Fruit fly (Drosophila melanogaster) whole organism, embryonic: ENCODE results near the gene NfI.

ENCODE experiments used
- Aef1 ChIP-seq: fragments of 200-800 bp; sonication (Bioruptor generic); IDR thresholded peaks from 3 replicates; pipeline ENCODE4 v1.3.6; 2022; ENCODE audit warnings: missing biosample characterization, missing genetic modification characterization
- Antp ChIP-seq: fragments of 200-800 bp; sonication (Bioruptor generic); optimal IDR thresholded peaks from 3 replicates; lab custom pipeline; 2016; ENCODE audit warnings: missing biosample characterization, missing genetic modification characterization
- Atf6 ChIP-seq: fragments of 200-800 bp; sonication (Bioruptor generic); IDR thresholded peaks from 2 replicates; pipeline ENCODE4 v1.3.6; 2022; ENCODE audit warnings: missing biosample characterization, missing genetic modification characterization
- CG11560 ChIP-seq: fragments of 200-800 bp; sonication (Bioruptor generic); IDR thresholded peaks from 3 replicates; pipeline ENCODE4 v1.3.6; 2022; ENCODE audit warnings: missing biosample characterization, missing genetic modification characterization
- CG12219 ChIP-seq: fragments of 200-800 bp; sonication (Bioruptor generic); optimal IDR thresholded peaks from 3 replicates; lab custom pipeline; 2018; ENCODE audit warnings: missing biosample characterization, mild to moderate bottlenecking, missing genetic modification characterization
- CG12744 ChIP-seq: fragments of 200-800 bp; sonication (Bioruptor generic); optimal IDR thresholded peaks from 2 replicates; lab custom pipeline; 2016; ENCODE audit warnings: missing biosample characterization, missing genetic modification characterization
- CG14050 ChIP-seq: fragments of 200-800 bp; sonication (Bioruptor generic); IDR thresholded peaks from 3 replicates; pipeline ENCODE4 v1.3.6; 2022; ENCODE audit warnings: missing biosample characterization, missing genetic modification characterization
- CG14441 ChIP-seq: fragments of 200-800 bp; sonication (Bioruptor generic); IDR thresholded peaks from 2 replicates; pipeline ENCODE4 v1.3.6; 2022; ENCODE audit warnings: missing biosample characterization, missing genetic modification characterization
- CG17361 ChIP-seq: fragments of 200-800 bp; sonication (Bioruptor generic); IDR thresholded peaks from 3 replicates; pipeline ENCODE4 v1.3.6; 2022; ENCODE audit warnings: missing biosample characterization, missing genetic modification characterization
- CG17802 ChIP-seq: fragments of 200-800 bp; sonication (Bioruptor generic); optimal IDR thresholded peaks from 2 replicates; lab custom pipeline; 2018; ENCODE audit warnings: missing biosample characterization, mild to moderate bottlenecking, missing genetic modification characterization, moderate library complexity
- CG17912 ChIP-seq: fragments of 200-800 bp; sonication (Bioruptor generic); optimal IDR thresholded peaks from 2 replicates; lab custom pipeline; 2018; ENCODE audit warnings: missing biosample characterization, mild to moderate bottlenecking, missing genetic modification characterization
- CG18619 ChIP-seq: fragments of 200-800 bp; sonication (Bioruptor generic); optimal IDR thresholded peaks from 3 replicates; lab custom pipeline; 2017; ENCODE audit warnings: missing biosample characterization, mild to moderate bottlenecking, missing genetic modification characterization
- CG2875 ChIP-seq: fragments of 200-800 bp; sonication (Bioruptor generic); optimal IDR thresholded peaks from 2 replicates; lab custom pipeline; 2017; ENCODE audit warnings: missing biosample characterization, mild to moderate bottlenecking, missing genetic modification characterization, missing genetic modification reagents
- CG31441 ChIP-seq: fragments of 200-800 bp; sonication (Bioruptor generic); IDR thresholded peaks from 2 replicates; pipeline ENCODE4 v1.3.6; 2022; ENCODE audit warnings: missing biosample characterization, missing genetic modification characterization
- CG32532 ChIP-seq: fragments of 200-800 bp; sonication (Bioruptor generic); IDR thresholded peaks from 2 replicates; pipeline ENCODE4 v1.3.6; 2022; ENCODE audit warnings: missing biosample characterization, missing genetic modification characterization
- CG32772 ChIP-seq: fragments of 200-800 bp; sonication (Bioruptor generic); IDR thresholded peaks from 2 replicates; pipeline ENCODE4 v1.3.6; 2022; ENCODE audit warnings: missing biosample characterization, missing genetic modification characterization
- CG33557 ChIP-seq: fragments of 200-800 bp; sonication (Bioruptor generic); optimal IDR thresholded peaks from 2 replicates; lab custom pipeline; 2019; ENCODE audit warnings: missing biosample characterization, mild to moderate bottlenecking, missing genetic modification characterization, moderate library complexity
- CG34422 ChIP-seq: fragments of 200-800 bp; sonication (Bioruptor generic); IDR thresholded peaks from 3 replicates; pipeline ENCODE4 v1.3.6; 2022; ENCODE audit warnings: missing biosample characterization, missing genetic modification characterization
- CG5180 ChIP-seq: fragments of 200-800 bp; sonication (Bioruptor generic); optimal IDR thresholded peaks from 3 replicates; lab custom pipeline; 2017; ENCODE audit warnings: missing biosample characterization, missing genetic modification characterization, mild to moderate bottlenecking, moderate library complexity, missing genetic modification reagents
- CG8478 ChIP-seq: fragments of >200 bp; optimal IDR thresholded peaks from 2 replicates; lab custom pipeline; 2018
- CG8765 ChIP-seq: fragments of 200-800 bp; sonication (Bioruptor generic); IDR thresholded peaks from 2 replicates; pipeline ENCODE4 v1.3.6; 2022; ENCODE audit warnings: missing biosample characterization, missing genetic modification characterization
- Dip3 ChIP-seq: fragments of 200-800 bp; sonication (Bioruptor generic); optimal IDR thresholded peaks from 3 replicates; lab custom pipeline; 2016; ENCODE audit warnings: missing biosample characterization, missing genetic modification characterization
- Doc3 ChIP-seq: fragments of 200-800 bp; sonication (Bioruptor generic); IDR thresholded peaks from 3 replicates; pipeline ENCODE4 v1.3.6; 2022; ENCODE audit warnings: missing biosample characterization, missing genetic modification characterization; ENCODE audit not compliant: partially characterized antibody
- Fer3 ChIP-seq: fragments of 200-800 bp; sonication (Bioruptor generic); optimal IDR thresholded peaks from 2 replicates; lab custom pipeline; 2018; ENCODE audit warnings: missing biosample characterization, mild to moderate bottlenecking, missing genetic modification characterization, moderate library complexity
- Hr39 ChIP-seq: fragments of >200 bp; optimal IDR thresholded peaks from 2 replicates; lab custom pipeline; 2017
- Nf-YC ChIP-seq: fragments of 200-800 bp; optimal IDR thresholded peaks from 3 replicates; lab custom pipeline; 2019; ENCODE audit warnings: missing biosample characterization, mild to moderate bottlenecking, missing genetic modification characterization, moderate library complexity
- Rfx ChIP-seq: fragments of 200-800 bp; sonication (Bioruptor generic); IDR thresholded peaks from 2 replicates; pipeline ENCODE4 v1.3.6; 2022; ENCODE audit warnings: missing biosample characterization, missing genetic modification characterization
- TFAM ChIP-seq: fragments of 200-800 bp; sonication (Bioruptor generic); optimal IDR thresholded peaks from 2 replicates; lab custom pipeline; 2017; ENCODE audit warnings: missing biosample characterization, missing genetic modification characterization, inconsistent platforms
- Usf ChIP-seq: fragments of 200-800 bp; sonication (Bioruptor generic); optimal IDR thresholded peaks from 2 replicates; lab custom pipeline; 2017; ENCODE audit warnings: missing genotype, missing biosample characterization, missing genetic modification characterization
- YL-1 ChIP-seq: fragments of 200-800 bp; sonication (Bioruptor generic); optimal IDR thresholded peaks from 3 replicates; lab custom pipeline; 2017; ENCODE audit warnings: missing biosample characterization, mild to moderate bottlenecking, missing genetic modification characterization
- abd-A ChIP-seq: fragments of 200-800 bp; sonication (Bioruptor generic); optimal IDR thresholded peaks from 3 replicates; lab custom pipeline; 2019; ENCODE audit warnings: missing biosample characterization, mild to moderate bottlenecking, missing genetic modification characterization, moderate library complexity
- ap ChIP-seq: fragments of 200-800 bp; sonication (Bioruptor generic); IDR thresholded peaks from 2 replicates; pipeline ENCODE4 v1.3.6; 2022; ENCODE audit warnings: missing biosample characterization, missing genetic modification characterization
- ara ChIP-seq: fragments of 200-800 bp; sonication (Bioruptor generic); IDR thresholded peaks from 2 replicates; pipeline ENCODE4 v1.3.6; 2022; ENCODE audit warnings: missing biosample characterization, missing genetic modification characterization
- caup ChIP-seq: fragments of 200-800 bp; sonication (Bioruptor generic); optimal IDR thresholded peaks from 3 replicates; lab custom pipeline; 2017; ENCODE audit warnings: missing biosample characterization, mild to moderate bottlenecking, missing genetic modification characterization, moderate library complexity; ENCODE audit not compliant: severe bottlenecking
- dati ChIP-seq: fragments of 200-800 bp; sonication (Bioruptor generic); IDR thresholded peaks from 2 replicates; pipeline ENCODE4 v1.3.6; 2022; ENCODE audit warnings: missing biosample characterization, missing genetic modification characterization
- dimm ChIP-seq: fragments of 200-800 bp; sonication (Bioruptor generic); IDR thresholded peaks from 2 replicates; pipeline ENCODE4 v1.3.6; 2022; ENCODE audit warnings: missing biosample characterization, missing genetic modification characterization
- en ChIP-seq: fragments of 200-800 bp; sonication (Bioruptor generic); optimal IDR thresholded peaks from 2 replicates; lab custom pipeline; 2016; ENCODE audit warnings: missing biosample characterization, missing genetic modification characterization
- ewg ChIP-seq: fragments of 200-800 bp; sonication (Bioruptor generic); optimal IDR thresholded peaks from 3 replicates; lab custom pipeline; 2017; ENCODE audit warnings: mild to moderate bottlenecking, missing biosample characterization, missing genetic modification reagents, missing genetic modification characterization
- fd64A ChIP-seq: fragments of 200-800 bp; sonication (Bioruptor generic); optimal IDR thresholded peaks from 3 replicates; lab custom pipeline; 2018; ENCODE audit warnings: missing biosample characterization, mild to moderate bottlenecking, missing genetic modification characterization
- gem ChIP-seq: fragments of 200-800 bp; sonication (Bioruptor generic); optimal IDR thresholded peaks from 2 replicates; lab custom pipeline; 2019; ENCODE audit warnings: missing biosample characterization, mild to moderate bottlenecking, missing genetic modification characterization, moderate library complexity
- kah ChIP-seq: fragments of 200-800 bp; sonication (Bioruptor generic); optimal IDR thresholded peaks from 2 replicates; lab custom pipeline; 2018; ENCODE audit warnings: missing biosample characterization, mild to moderate bottlenecking, missing genetic modification characterization
- knrl ChIP-seq: fragments of 200-800 bp; sonication (Bioruptor generic); IDR thresholded peaks from 3 replicates; pipeline ENCODE4 v1.3.6; 2022; ENCODE audit warnings: missing biosample characterization, missing genetic modification characterization; ENCODE audit not compliant: partially characterized antibody
- lov ChIP-seq, 2 experiments: fragments of 200-800 bp in 1 of 2; fragments of >200 bp in 1 of 2; sonication (Bioruptor generic) in 1 of 2; IDR thresholded peaks in 1 of 2; optimal IDR thresholded peaks in 1 of 2; 2 replicates in 1 of 2; 3 replicates in 1 of 2; pipeline versions ENCODE4 v1.3.6 to Lab custom; 2017 to 2022; ENCODE audit warnings: missing biosample characterization in 1 of 2, missing genetic modification characterization in 1 of 2
- pan ChIP-seq, 4 experiments: fragments of >200 bp in 3 of 4; fragments of 200-800 bp in 1 of 4; sonication (Bioruptor generic) in 1 of 4; optimal IDR thresholded peaks in 3 of 4; IDR thresholded peaks in 1 of 4; 2 replicates each; pipeline versions ENCODE4 v1.3.6 to Lab custom; 2017 to 2022; ENCODE audit warnings: missing biosample characterization in 2 of 4, missing genetic modification characterization in 2 of 4, mixed read lengths in 1 of 4
- pb ChIP-seq: fragments of 200-800 bp; sonication (Bioruptor generic); optimal IDR thresholded peaks from 3 replicates; lab custom pipeline; 2016; ENCODE audit warnings: missing biosample characterization, missing genetic modification characterization
- scrt ChIP-seq: fragments of 200-800 bp; sonication (Bioruptor generic); optimal IDR thresholded peaks from 2 replicates; lab custom pipeline; 2018; ENCODE audit warnings: missing biosample characterization, mild to moderate bottlenecking, missing genetic modification characterization, moderate library complexity
- sens ChIP-seq: fragments of 200-800 bp; sonication (Bioruptor generic); peaks from one replicate; lab custom pipeline; 2016; ENCODE audit warnings: missing biosample characterization, missing genetic modification characterization
- sisA ChIP-seq: fragments of 200-800 bp; sonication (Bioruptor generic); IDR thresholded peaks from 2 replicates; pipeline ENCODE4 v1.3.6; 2022; ENCODE audit warnings: missing biosample characterization, missing genetic modification characterization
- tin ChIP-seq: fragments of 200-800 bp; sonication (Bioruptor generic); optimal IDR thresholded peaks from 3 replicates; lab custom pipeline; 2016; ENCODE audit warnings: missing biosample characterization, missing genetic modification characterization
- tup ChIP-seq: fragments of 200-800 bp; sonication (Bioruptor generic); optimal IDR thresholded peaks from 2 replicates; lab custom pipeline; 2016; ENCODE audit warnings: missing biosample characterization, mild to moderate bottlenecking, missing genetic modification characterization, moderate library complexity
- vfl ChIP-seq: fragments of 200-800 bp; sonication (Bioruptor generic); optimal IDR thresholded peaks from 2 replicates; lab custom pipeline; 2016; ENCODE audit warnings: missing biosample characterization, missing genetic modification characterization
- zfh1 ChIP-seq: fragments of 200-800 bp; sonication (Bioruptor generic); IDR thresholded peaks from 3 replicates; pipeline ENCODE4 v1.3.6; 2022; ENCODE audit warnings: missing biosample characterization, missing genetic modification characterization

Gene NfI

DNA sequence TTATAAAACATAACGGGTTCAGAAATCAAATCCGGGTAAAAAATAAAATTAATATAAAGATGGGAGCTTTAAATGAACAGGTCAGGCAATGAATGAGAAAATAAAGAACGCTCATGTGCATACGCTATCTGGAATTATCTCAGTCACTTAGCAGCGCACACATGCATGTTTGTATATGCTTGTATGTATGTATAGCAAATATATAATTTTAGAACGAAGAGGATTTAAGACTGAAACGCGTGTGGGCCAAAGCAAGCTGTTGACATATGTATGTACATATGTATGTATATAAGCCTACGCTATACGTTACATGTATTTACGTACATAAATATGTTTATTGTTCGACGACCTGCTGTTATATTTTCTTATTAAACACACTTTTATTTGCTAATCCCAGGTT, 50.3 kb downstream of the NfI start (continued):
- peak; percentile 75 for TF ChIP-seq CG33557
- TF ChIP-seq Aef1 (GFP tag; lab: Robert Waterston, UW) = no peak
- no peak for TF ChIP-seq CG14050 (GFP tag; lab: Robert Waterston, UW)
- TF ChIP-seq CG11560 (tag; lab: Robert Waterston, UW) = no peak
- TF ChIP-seq Antp (GFP tag; lab: Kevin White, UChicago) = no peak
- no peak for TF ChIP-seq CG32532 (GFP tag; lab: Robert Waterston, UW)
- no peak for TF ChIP-seq dati (GFP tag; lab: Robert Waterston, UW)
- peak; percentile 48 for TF ChIP-seq CG2875 (GFP tag; lab: Kevin White, UChicago)
- no peak for TF ChIP-seq zfh1 (GFP tag; lab: Robert Waterston, UW)
- no peak for TF ChIP-seq Rfx (GFP tag; lab: Robert Waterston, UW)
- TF ChIP-seq Usf = no peak
- no peak for TF ChIP-seq Atf6 (GFP tag; lab: Robert Waterston, UW)
- TF ChIP-seq CG12219 = no peak
- no peak for TF ChIP-seq CG8478 (lab: Kevin White, UChicago)
- TF ChIP-seq fd64A (GFP tag; lab: Kevin White, UChicago) = no peak
- no peak for TF ChIP-seq Nf-YC (tag; lab: Kevin White, UChicago)
- TF ChIP-seq sens (GFP tag; lab: Kevin White, UChicago) = peak; percentile 92
- TF ChIP-seq ewg = no peak
- no peak for TF ChIP-seq caup (GFP tag; lab: Kevin White, UChicago)
- TF ChIP-seq lov (optimal IDR thresholded peaks at IDR 0.05; lab: Kevin White, UChicago) = no peak
- no peak for TF ChIP-seq lov (GFP tag; IDR thresholded peaks at IDR 0.05; lab: Robert Waterston, UW)
- no peak for TF ChIP-seq ara (GFP tag; lab: Robert Waterston, UW)
- no peak for TF ChIP-seq tup
- no peak for TF ChIP-seq pb (GFP tag; lab: Kevin White, UChicago)
- no peak for TF ChIP-seq abd-A (tag; lab: Kevin White, UChicago)
- TF ChIP-seq CG17361 = no peak; the same call in 2 of the 3 replicates
- TF ChIP-seq CG32772 = no peak
- no peak for TF ChIP-seq Dip3 (GFP tag; lab: Kevin White, UChicago)
- TF ChIP-seq CG17802 (tag; lab: Kevin White, UChicago) = no peak
- TF ChIP-seq vfl (GFP tag; lab: Kevin White, UChicago) = no peak
- no peak for TF ChIP-seq Doc3 (GFP tag; lab: Robert Waterston, UW)
- TF ChIP-seq CG12744 (GFP tag; lab: Kevin White, UChicago) = peak; percentile 28
- no peak for TF ChIP-seq CG31441 (GFP tag; lab: Robert Waterston, UW)
- TF ChIP-seq sisA (GFP tag; lab: Robert Waterston, UW) = no peak
- TF ChIP-seq Fer3 (tag; lab: Kevin White, UChicago) = no peak
- TF ChIP-seq kah (GFP tag; lab: Kevin White, UChicago) = no peak
- TF ChIP-seq scrt (GFP tag; lab: Kevin White, UChicago) = no peak
- TF ChIP-seq TFAM (GFP tag; lab: Kevin White, UChicago) = no peak
- TF ChIP-seq ap (GFP tag; lab: Robert Waterston, UW) = no peak
- peak; percentile 31 for TF ChIP-seq gem (tag; lab: Kevin White, UChicago)
- no peak for TF ChIP-seq CG14441 (GFP tag; lab: Robert Waterston, UW)
- TF ChIP-seq knrl = no peak
- TF ChIP-seq CG5180 (GFP tag; lab: Kevin White, UChicago) = no peak
- TF ChIP-seq YL-1 (GFP tag; lab: Kevin White, UChicago) = peak; percentile 48
- TF ChIP-seq CG8765 (GFP tag; lab: Robert Waterston, UW) = no peak
- TF ChIP-seq pan (optimal IDR thresholded peaks at IDR 0.05; lab: Kevin White, UChicago) = no peak
- TF ChIP-seq pan (GFP tag; optimal IDR thresholded peaks at IDR 0.05 in 1 of 2, IDR thresholded peaks at IDR 0.05 in 1 of 2) = no peak
- TF ChIP-seq dimm = no peak
- TF ChIP-seq en = no peak
- TF ChIP-seq CG34422 (GFP tag; lab: Robert Waterston, UW) = no peak
- TF ChIP-seq Hr39 (lab: Kevin White, UChicago) = no peak
- peak; percentile 24 for TF ChIP-seq CG18619 (GFP tag; lab: Kevin White, UChicago)
- TF ChIP-seq tin (GFP tag; lab: Kevin White, UChicago) = no peak
- TF ChIP-seq CG17912 (GFP tag; lab: Kevin White, UChicago) = peak; percentile 24
